Fruit fly (Drosophila melanogaster) whole organism, embryonic: ENCODE data around the gene meso18E.

ENCODE experiments used
- Abd-B ChIP-seq: fragments of 200-800 bp; sonication (Bioruptor generic); optimal IDR thresholded peaks from 2 replicates; lab custom pipeline; 2018; ENCODE audit warnings: missing biosample characterization, mild to moderate bottlenecking, missing genetic modification characterization, moderate library complexity
- Awh ChIP-seq: fragments of 200-800 bp; sonication (Bioruptor generic); IDR thresholded peaks from 2 replicates; pipeline ENCODE4, ENCODE4 v1.3.6; 2022; ENCODE audit warnings: missing biosample characterization, missing genetic modification characterization
- BEAF-32 ChIP-seq: fragments of 200-800 bp; sonication (Bioruptor generic); optimal IDR thresholded peaks from 3 replicates; lab custom pipeline; 2017; ENCODE audit warnings: missing biosample characterization, missing genetic modification characterization, mild to moderate bottlenecking, moderate library complexity, missing genetic modification reagents
- CG10267 ChIP-seq: fragments of 200-800 bp; sonication (Bioruptor generic); optimal IDR thresholded peaks from 2 replicates; lab custom pipeline; 2018; ENCODE audit warnings: missing biosample characterization, mild to moderate bottlenecking, missing genetic modification characterization, moderate library complexity
- CG11247 ChIP-seq: fragments of 200-800 bp; sonication (Bioruptor generic); IDR thresholded peaks from 2 replicates; pipeline ENCODE4 v1.3.6; 2022; ENCODE audit warnings: missing biosample characterization, missing genetic modification characterization
- CG11723 ChIP-seq: fragments of 200-800 bp; sonication (Bioruptor generic); optimal IDR thresholded peaks from 2 replicates; lab custom pipeline; 2017; ENCODE audit warnings: missing biosample characterization, mild to moderate bottlenecking, missing genetic modification characterization
- CG15514 ChIP-seq: fragments of 200-800 bp; sonication (Bioruptor generic); optimal IDR thresholded peaks from 3 replicates; lab custom pipeline; 2017; ENCODE audit warnings: missing biosample characterization, missing genetic modification characterization, mild to moderate bottlenecking, moderate library complexity, missing genetic modification reagents
- CG1603 ChIP-seq: fragments of 200-800 bp; sonication (Bioruptor generic); optimal IDR thresholded peaks from 2 replicates; lab custom pipeline; 2019; ENCODE audit warnings: missing biosample characterization, mild to moderate bottlenecking, missing genetic modification characterization, moderate library complexity
- CG18476 ChIP-seq: fragments of 200-800 bp; sonication (Bioruptor generic); optimal IDR thresholded peaks from 2 replicates; lab custom pipeline; 2016; ENCODE audit warnings: missing biosample characterization, mild to moderate bottlenecking, missing genetic modification characterization
- CG2116 ChIP-seq: fragments of 200-800 bp; sonication (Bioruptor generic); optimal IDR thresholded peaks from 3 replicates; lab custom pipeline; 2018; ENCODE audit warnings: missing biosample characterization, mild to moderate bottlenecking, missing genetic modification characterization
- CG2889 ChIP-seq: fragments of 200-800 bp; sonication (Bioruptor generic); IDR thresholded peaks from 3 replicates; pipeline ENCODE4 v1.3.6; 2022; ENCODE audit warnings: missing biosample characterization, missing genetic modification characterization
- CG3407 ChIP-seq: fragments of 200-800 bp; sonication (Bioruptor generic); optimal IDR thresholded peaks from 2 replicates; lab custom pipeline; 2018; ENCODE audit warnings: missing biosample characterization, mild to moderate bottlenecking, missing genetic modification characterization
- CG42726 ChIP-seq: fragments of 200-800 bp; sonication (Bioruptor generic); IDR thresholded peaks from 2 replicates; pipeline ENCODE4 v1.3.6; 2022; ENCODE audit warnings: missing biosample characterization, missing genetic modification characterization; ENCODE audit not compliant: partially characterized antibody
- CG6791 ChIP-seq: fragments of 200-800 bp; sonication (Bioruptor generic); IDR thresholded peaks from 3 replicates; pipeline ENCODE4 v1.3.6; 2022; ENCODE audit warnings: missing biosample characterization, missing genetic modification characterization; ENCODE audit not compliant: partially characterized antibody
- CG9797 ChIP-seq: fragments of 200-800 bp; sonication (Bioruptor generic); optimal IDR thresholded peaks from 3 replicates; lab custom pipeline; 2018; ENCODE audit warnings: missing biosample characterization, mild to moderate bottlenecking, missing genetic modification characterization
- CG9932 ChIP-seq: fragments of 200-800 bp; sonication (Bioruptor generic); IDR thresholded peaks from 2 replicates; pipeline ENCODE4 v1.3.6; 2022; ENCODE audit warnings: missing biosample characterization, missing genetic modification characterization
- CrebB ChIP-seq: fragments of 200-800 bp; sonication (Bioruptor generic); optimal IDR thresholded peaks from 3 replicates; lab custom pipeline; 2018; ENCODE audit warnings: missing biosample characterization, mild to moderate bottlenecking, missing genetic modification characterization
- Ets97D ChIP-seq: fragments of 200-800 bp; sonication (Bioruptor generic); optimal IDR thresholded peaks from 3 replicates; lab custom pipeline; 2016; ENCODE audit warnings: missing biosample characterization, missing genetic modification characterization
- Gug ChIP-seq: fragments of 200-800 bp; sonication (Bioruptor generic); IDR thresholded peaks from 4 replicates; pipeline ENCODE4 v1.3.6; 2022; ENCODE audit warnings: missing biosample characterization, missing genetic modification characterization
- HLH3B ChIP-seq: fragments of 200-800 bp; sonication (Bioruptor generic); IDR thresholded peaks from 2 replicates; pipeline ENCODE4 v1.3.6; 2022; ENCODE audit warnings: missing biosample characterization, missing genetic modification characterization
- HmgZ ChIP-seq: fragments of 200-800 bp; sonication (Bioruptor generic); optimal IDR thresholded peaks from 2 replicates; lab custom pipeline; 2018; ENCODE audit warnings: missing biosample characterization, mild to moderate bottlenecking, missing genetic modification characterization
- MBD-R2 ChIP-seq: fragments of 200-800 bp; sonication (Bioruptor generic); IDR thresholded peaks from 2 replicates; pipeline ENCODE4 v1.3.6; 2022; ENCODE audit warnings: missing biosample characterization, missing genetic modification characterization
- Med ChIP-seq: fragments of 200-800 bp; sonication (Bioruptor generic); peaks from one replicate; lab custom pipeline; 2016; ENCODE audit warnings: missing biosample characterization, missing genetic modification characterization, mild to moderate bottlenecking, inconsistent platforms, moderate library complexity
- Myb ChIP-seq: fragments of 200-800 bp; sonication (Bioruptor generic); optimal IDR thresholded peaks from 2 replicates; lab custom pipeline; 2016; ENCODE audit warnings: missing biosample characterization, missing genetic modification characterization
- Opbp ChIP-seq: fragments of 200-800 bp; sonication (Bioruptor generic); IDR thresholded peaks from 3 replicates; pipeline ENCODE4 v1.3.6; 2022; ENCODE audit warnings: missing biosample characterization, missing genetic modification characterization; ENCODE audit not compliant: partially characterized antibody
- Vsx1 ChIP-seq: fragments of 200-800 bp; sonication (Bioruptor generic); optimal IDR thresholded peaks from 2 replicates; lab custom pipeline; 2017; ENCODE audit warnings: missing biosample characterization, mild to moderate bottlenecking, missing genetic modification characterization, missing genetic modification reagents
- YL-1 ChIP-seq: fragments of 200-800 bp; sonication (Bioruptor generic); optimal IDR thresholded peaks from 3 replicates; lab custom pipeline; 2017; ENCODE audit warnings: missing biosample characterization, mild to moderate bottlenecking, missing genetic modification characterization
- amos ChIP-seq: fragments of 200-800 bp; sonication (Bioruptor generic); IDR thresholded peaks from 2 replicates; pipeline ENCODE4 v1.3.6; 2022; ENCODE audit warnings: missing biosample characterization, missing genetic modification characterization; ENCODE audit not compliant: partially characterized antibody
- ase ChIP-seq: fragments of 200-800 bp; sonication (Bioruptor generic); IDR thresholded peaks from 3 replicates; pipeline ENCODE4 v1.3.6; 2022; ENCODE audit warnings: missing biosample characterization, missing genetic modification characterization
- bbx ChIP-seq: fragments of 200-800 bp; sonication (Bioruptor generic); IDR thresholded peaks from 2 replicates; pipeline ENCODE4 v1.3.6; 2022; ENCODE audit warnings: missing biosample characterization, missing genetic modification characterization; ENCODE audit not compliant: partially characterized antibody
- bigmax ChIP-seq: fragments of 200-800 bp; sonication (Bioruptor generic); optimal IDR thresholded peaks from 2 replicates; lab custom pipeline; 2018; ENCODE audit warnings: missing biosample characterization, mild to moderate bottlenecking, missing genetic modification characterization
- chinmo ChIP-seq: fragments of 200-800 bp; sonication (Bioruptor generic); IDR thresholded peaks from 4 replicates; pipeline ENCODE4 v1.3.6; 2022; ENCODE audit warnings: missing biosample characterization, missing genetic modification characterization; ENCODE audit not compliant: partially characterized antibody
- hb ChIP-seq: fragments of 200-800 bp; sonication (Bioruptor generic); IDR thresholded peaks from 3 replicates; pipeline ENCODE4 v1.3.6; 2022; ENCODE audit warnings: missing biosample characterization, missing genetic modification characterization; ENCODE audit not compliant: partially characterized antibody
- hbn ChIP-seq: fragments of 200-800 bp; sonication (Bioruptor generic); IDR thresholded peaks from 2 replicates; pipeline ENCODE4 v1.3.6; 2022; ENCODE audit warnings: missing biosample characterization, missing genetic modification characterization; ENCODE audit not compliant: partially characterized antibody
- lab ChIP-seq: fragments of 200-800 bp; sonication (Bioruptor generic); optimal IDR thresholded peaks from 3 replicates; lab custom pipeline; 2017; ENCODE audit warnings: missing biosample characterization, missing genetic modification characterization, mild to moderate bottlenecking, moderate library complexity, missing genetic modification reagents
- luna ChIP-seq: fragments of 200-800 bp; sonication (Bioruptor generic); optimal IDR thresholded peaks from 2 replicates; lab custom pipeline; 2016; ENCODE audit warnings: missing biosample characterization, missing genetic modification characterization
- mld ChIP-seq: fragments of 200-800 bp; sonication (Bioruptor generic); IDR thresholded peaks from 3 replicates; pipeline ENCODE4 v1.3.6; 2022; ENCODE audit warnings: missing biosample characterization, missing genetic modification characterization; ENCODE audit not compliant: partially characterized antibody
- nau ChIP-seq: fragments of 200-800 bp; sonication (Bioruptor generic); optimal IDR thresholded peaks from 3 replicates; lab custom pipeline; 2017; ENCODE audit warnings: missing biosample characterization, mild to moderate bottlenecking, missing genetic modification characterization, missing genetic modification reagents
- psq ChIP-seq: fragments of 200-800 bp; sonication (Bioruptor generic); optimal IDR thresholded peaks from 2 replicates; lab custom pipeline; 2017; ENCODE audit warnings: missing biosample characterization, missing genetic modification characterization
- pum ChIP-seq: fragments of 200-800 bp; sonication (Bioruptor generic); optimal IDR thresholded peaks from 2 replicates; lab custom pipeline; 2016; ENCODE audit warnings: missing biosample characterization, missing genetic modification characterization
- sna ChIP-seq: fragments of 200-800 bp; sonication (Bioruptor generic); IDR thresholded peaks from 2 replicates; pipeline ENCODE4 v1.3.6; 2022; ENCODE audit warnings: missing biosample characterization, missing genetic modification characterization; ENCODE audit not compliant: partially characterized antibody
- trem ChIP-seq: fragments of 200-800 bp; optimal IDR thresholded peaks from 3 replicates; lab custom pipeline; 2019; ENCODE audit warnings: missing biosample characterization, mild to moderate bottlenecking, missing genetic modification characterization, moderate library complexity
- unc-4 ChIP-seq: fragments of 200-800 bp; sonication (Bioruptor generic); IDR thresholded peaks from 2 replicates; pipeline ENCODE4 v1.3.6; 2022; ENCODE audit warnings: missing biosample characterization, missing genetic modification characterization; ENCODE audit not compliant: partially characterized antibody
- vnd ChIP-seq: fragments of 200-800 bp; sonication (Bioruptor generic); IDR thresholded peaks from 3 replicates; pipeline ENCODE4 v1.3.6; 2022; ENCODE audit warnings: missing biosample characterization, missing genetic modification characterization; ENCODE audit not compliant: partially characterized antibody
- vvl ChIP-seq: fragments of 200-800 bp; sonication (Bioruptor generic); IDR thresholded peaks from 2 replicates; pipeline ENCODE4 v1.3.6; 2022; ENCODE audit warnings: missing biosample characterization, missing genetic modification characterization
- zen2 ChIP-seq: fragments of 200-800 bp; sonication (Bioruptor generic); IDR thresholded peaks from 3 replicates; pipeline ENCODE4 v1.3.6; 2022; ENCODE audit warnings: missing biosample characterization, missing genetic modification characterization; ENCODE audit not compliant: partially characterized antibody

The meso18E gene

dm6 chrX:19663859-19664728 is 48.8 kb downstream of the meso18E start, which contains the start of the genes CG14223 and Ssu72 (continued):
- TF ChIP-seq CG11723 (no peak), trem (tag; lab: Kevin White, UChicago) (peak; percentile 6), zen2 (GFP tag; lab: Robert Waterston, UW) (peak; percentile 91), bbx (GFP tag; lab: Robert Waterston, UW) (peak; percentile 83), vnd (GFP tag; lab: Robert Waterston, UW) (peak; percentile 70), vvl (GFP tag; lab: Robert Waterston, UW) (peak; percentile 32; the same call in 1 of the 2 replicates), Vsx1 (GFP tag; lab: Kevin White, UChicago) (no peak), bigmax (no peak), CG9932 (GFP tag; lab: Robert Waterston, UW) (peak; percentile 58), CrebB (tag; lab: Kevin White, UChicago) (no peak), Abd-B (GFP tag; lab: Kevin White, UChicago) (no peak), Med (GFP tag; lab: Kevin White, UChicago) (peak; percentile 82), CG2889 (GFP tag; lab: Robert Waterston, UW) (no peak), CG18476 (GFP tag; lab: Kevin White, UChicago) (no peak), MBD-R2 (GFP tag; lab: Robert Waterston, UW) (peak; percentile 45), CG2116 (GFP tag; lab: Kevin White, UChicago) (peak; percentile 40), ase (no peak), Gug (0 out of 4 replicates have a peak, but pooled peaks have one; percentile 13), HmgZ (peak; percentile 3), amos (GFP tag; lab: Robert Waterston, UW) (peak; percentile 87), HLH3B (GFP tag; lab: Robert Waterston, UW) (no peak), CG3407 (GFP tag; lab: Kevin White, UChicago) (no peak), pum (GFP tag; lab: Kevin White, UChicago) (no peak), CG11247 (GFP tag; lab: Robert Waterston, UW) (no peak), Ets97D (GFP tag; lab: Kevin White, UChicago) (peak; percentile 33), CG10267 (tag; lab: Kevin White, UChicago) (peak; percentile 86), lab (peak; percentile 25), CG15514 (GFP tag; lab: Kevin White, UChicago) (peak; percentile 13), Awh (no peak), CG6791 (GFP tag; lab: Robert Waterston, UW) (peak; percentile 78), chinmo (GFP tag; lab: Robert Waterston, UW) (0 out of 4 replicates have a peak, but pooled peaks have one; percentile 52), CG9797 (GFP tag; lab: Kevin White, UChicago) (no peak), Myb (GFP tag; lab: Kevin White, UChicago) (peak; percentile 71), psq (GFP tag; lab: Kevin White, UChicago) (no peak), luna (GFP tag; lab: Kevin White, UChicago) (no peak), YL-1 (GFP tag; lab: Kevin White, UChicago) (peak; percentile 21), BEAF-32 (GFP tag; lab: Kevin White, UChicago) (peak; percentile 73), hbn (GFP tag; lab: Robert Waterston, UW) (peak; percentile 73), mld (GFP tag; lab: Robert Waterston, UW) (0 out of 3 replicates have a peak, but pooled peaks have one; percentile 44), CG1603 (tag; lab: Kevin White, UChicago) (peak; percentile 45), sna (peak; percentile 74), unc-4 (GFP tag; lab: Robert Waterston, UW) (peak; percentile 62), CG42726 (GFP tag; lab: Robert Waterston, UW) (peak; percentile 64; the same call in 1 of the 2 replicates), hb (GFP tag; lab: Robert Waterston, UW) (peak; percentile 61; the same call in 1 of the 3 replicates), nau (GFP tag; lab: Kevin White, UChicago) (no peak), Opbp (GFP tag; lab: Robert Waterston, UW) (peak; percentile 87)
